Fruit fly (Drosophila melanogaster): ENCODE data around the gene CIA30.

dm6 chr3R:29763804-29764203 lies 27.0 kb downstream of the CIA30 start:
- TF ChIP-seq psq (GFP tag; optimal IDR thresholded peaks at IDR 0.05) (peak; percentile 21), Rel (GFP tag; optimal IDR thresholded peaks at IDR 0.05) (no peak), Rel (tag; optimal IDR thresholded peaks at IDR 0.05) (no peak), h (GFP tag; optimal IDR thresholded peaks at IDR 0.05) (peak; percentile 22), Hr83 (GFP tag; optimal IDR thresholded peaks at IDR 0.05; ENCODE audit: poor library complexity, severe bottlenecking) (no peak), Hnf4 (GFP tag; optimal IDR thresholded peaks at IDR 0.05) (peak; percentile 58), ey (GFP tag; optimal IDR thresholded peaks at IDR 0.05) (peak; percentile 44), Hr78 (GFP tag; optimal IDR thresholded peaks at IDR 0.05) (no peak), lola (GFP tag; optimal IDR thresholded peaks at IDR 0.05) (no peak)

Data from whole organism, wandering third instar larva.